Worm (Caenorhabditis elegans): ENCODE measurements around the gene R02E12.4.

R02E12.4 gene

DNA sequence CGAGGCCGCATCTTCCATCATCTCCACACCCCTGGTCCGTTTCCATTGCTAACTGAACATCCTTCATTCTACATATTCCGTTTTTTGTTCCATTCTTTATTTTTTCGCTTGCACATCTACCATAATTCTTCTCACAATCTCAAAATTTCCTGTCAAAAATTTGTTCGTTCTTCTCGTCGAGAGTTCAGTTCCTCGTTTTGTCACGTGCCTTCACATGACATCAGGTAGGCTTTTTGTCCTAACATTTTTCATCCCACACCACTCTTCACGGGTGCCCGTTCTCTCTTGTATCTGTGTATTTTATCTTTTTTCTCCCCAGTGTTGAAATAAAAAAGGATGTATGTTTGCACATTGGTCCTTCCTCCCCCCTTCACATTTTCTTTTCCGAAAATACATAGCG, 14.6 kb upstream of the R02E12.4 start:
- TF ChIP-seq unc-62 (GFP tag; optimal IDR thresholded peaks at IDR 0.05) = no peak

DNA sequence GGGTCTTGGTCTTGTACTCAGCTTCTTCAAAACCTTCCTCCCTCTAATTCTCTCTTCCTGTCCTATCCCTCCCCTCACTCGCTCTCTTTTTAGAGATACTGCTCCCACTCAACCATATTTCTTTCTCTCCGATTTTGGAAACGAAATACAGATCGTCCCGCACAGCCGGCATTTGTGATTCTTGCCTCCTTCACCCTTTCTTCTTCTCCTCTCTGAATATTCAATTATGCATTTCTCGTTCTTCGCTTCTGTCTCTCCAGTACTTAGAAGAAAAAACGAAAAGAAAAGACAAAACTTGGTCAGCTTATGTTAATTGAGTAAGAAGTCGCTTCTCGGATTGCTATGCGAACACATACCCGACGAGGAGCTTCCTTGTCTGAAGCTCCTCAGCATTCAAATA, 14.2 kb upstream of the R02E12.4 start:
- TF ChIP-seq unc-62 (GFP tag; optimal IDR thresholded peaks at IDR 0.05) = no peak

DNA sequence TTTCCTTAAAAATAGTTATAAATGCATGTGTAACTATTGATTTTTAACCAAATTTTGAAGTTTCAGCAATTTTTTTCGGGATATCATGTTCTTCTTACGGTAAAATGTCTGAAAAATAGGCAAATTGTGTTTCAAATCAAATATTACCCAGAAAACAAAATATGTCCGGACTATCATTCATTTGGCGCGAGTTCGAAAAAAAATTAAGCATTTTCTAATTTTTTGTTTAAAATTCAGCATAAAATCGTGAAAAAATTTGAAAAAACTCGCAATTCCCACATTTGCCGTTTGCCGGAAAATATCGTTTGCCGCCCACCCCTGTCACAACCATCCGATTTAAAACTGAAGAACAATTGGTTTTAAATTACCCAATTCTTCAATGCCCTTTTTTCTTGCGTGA, 13.5 kb upstream of the R02E12.4 start:
- no peak for TF ChIP-seq unc-62 (GFP tag; optimal IDR thresholded peaks at IDR 0.05)

DNA sequence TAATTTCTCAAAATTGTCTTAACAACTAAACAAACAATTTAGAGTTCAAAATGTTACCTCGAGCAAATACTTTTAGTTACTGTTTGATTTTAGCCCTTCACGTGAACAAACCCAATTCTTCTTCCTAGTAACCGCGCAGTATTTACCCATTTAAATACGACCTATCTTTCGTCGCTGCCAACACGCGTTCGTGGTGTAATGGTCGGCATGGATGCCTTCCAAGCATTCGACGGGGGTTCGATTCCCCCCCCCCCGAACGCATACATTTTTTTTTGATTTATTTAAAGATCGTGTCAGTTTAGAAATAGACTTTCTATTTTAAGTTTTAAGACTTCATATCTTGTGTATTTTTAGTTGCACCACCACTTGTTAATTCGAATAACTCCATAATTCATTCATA, 10.7 kb upstream of the R02E12.4 start:
- no peak for TF ChIP-seq unc-62 (GFP tag; optimal IDR thresholded peaks at IDR 0.05)

DNA sequence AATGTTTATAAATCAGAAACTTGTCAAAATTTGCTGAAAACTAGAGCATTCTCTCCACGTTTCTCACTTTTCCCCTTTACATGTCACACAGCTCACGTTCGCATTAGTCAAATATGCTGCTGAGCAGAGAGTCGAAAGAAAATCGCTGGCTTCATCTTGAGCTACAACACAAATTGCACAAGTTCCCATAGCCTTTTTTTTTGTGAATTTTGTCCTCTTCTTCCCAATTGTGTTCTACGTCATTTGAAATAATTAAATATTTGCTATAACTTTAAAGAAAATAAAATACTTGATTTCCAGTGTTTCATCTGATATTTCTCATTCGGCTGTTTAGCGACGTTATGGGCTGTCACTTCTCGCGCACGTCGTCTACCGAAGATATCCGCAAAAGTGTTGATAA, 8.1 kb upstream of the R02E12.4 start, which contains the start of gene R02E12.5:
Gene R02E12.5, plus strand, starts transcription at position 301 of the 400 bp plus-strand sequence.
- no peak for TF ChIP-seq unc-62 (GFP tag; optimal IDR thresholded peaks at IDR 0.05)

DNA sequence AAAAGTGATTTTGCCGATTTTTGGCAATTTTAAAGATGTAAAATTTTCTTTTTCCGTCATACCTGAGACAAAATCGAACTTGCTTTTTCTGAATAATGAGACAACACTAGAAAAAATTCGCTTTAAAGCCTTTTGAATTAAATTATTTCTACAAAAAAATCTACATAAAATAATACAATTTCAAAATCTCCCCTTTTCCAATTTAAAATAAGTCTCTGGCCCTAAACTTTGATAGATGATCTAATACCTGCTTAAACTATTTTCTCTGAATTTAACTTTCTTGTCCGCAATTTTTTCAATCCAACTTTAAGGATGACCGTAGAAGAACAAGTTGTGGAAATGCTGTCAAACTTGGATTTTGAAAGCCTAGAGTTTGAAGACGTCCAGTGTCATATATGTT, 1.9 kb upstream of the R02E12.4 start, which contains the start of gene R02E12.12:
Gene R02E12.12, plus strand, starts transcription at position 301 of the 400 bp plus-strand sequence.
- no peak for TF ChIP-seq unc-62 (GFP tag; optimal IDR thresholded peaks at IDR 0.05)

DNA sequence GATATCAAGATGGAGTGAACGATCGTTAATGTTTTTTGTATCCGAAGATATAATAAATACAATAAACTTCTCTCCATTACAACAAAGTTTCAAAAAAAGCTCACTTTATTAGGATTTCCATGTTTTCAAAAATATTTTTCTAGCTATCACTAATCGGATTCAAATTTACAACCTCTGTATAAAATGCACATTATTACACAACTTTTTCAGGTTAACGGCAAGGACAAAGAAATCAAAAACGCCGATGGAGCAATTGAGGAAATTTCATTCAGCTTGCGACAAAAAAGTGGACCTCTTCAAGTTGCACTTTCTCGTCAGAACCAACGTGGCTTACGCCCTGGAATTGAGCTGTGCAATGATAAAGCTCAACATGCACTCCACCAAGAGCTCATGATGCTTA, 1.9 kb downstream of the R02E12.4 start:
- no peak for TF ChIP-seq unc-62 (GFP tag; optimal IDR thresholded peaks at IDR 0.05)

DNA sequence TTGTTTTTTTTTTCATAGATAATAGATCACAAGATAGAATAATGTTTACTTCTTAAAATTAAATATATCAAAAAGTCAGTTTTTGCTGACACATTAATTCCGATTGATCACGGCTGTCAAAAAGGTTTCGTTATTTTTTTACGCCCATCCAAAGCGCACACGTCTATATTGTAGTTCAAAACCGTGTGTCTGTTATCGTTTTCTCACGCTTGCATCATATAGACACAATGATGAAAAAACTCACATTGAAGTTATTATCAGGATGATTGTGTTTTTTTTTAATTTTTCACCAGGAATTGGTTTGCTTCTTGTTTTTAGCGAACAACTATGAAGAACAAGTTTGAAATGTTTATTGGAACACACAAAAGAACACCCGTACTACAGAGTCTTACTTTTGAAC, 2.6 kb downstream of the R02E12.4 start:
- TF ChIP-seq unc-62 (GFP tag; optimal IDR thresholded peaks at IDR 0.05) = no peak

DNA sequence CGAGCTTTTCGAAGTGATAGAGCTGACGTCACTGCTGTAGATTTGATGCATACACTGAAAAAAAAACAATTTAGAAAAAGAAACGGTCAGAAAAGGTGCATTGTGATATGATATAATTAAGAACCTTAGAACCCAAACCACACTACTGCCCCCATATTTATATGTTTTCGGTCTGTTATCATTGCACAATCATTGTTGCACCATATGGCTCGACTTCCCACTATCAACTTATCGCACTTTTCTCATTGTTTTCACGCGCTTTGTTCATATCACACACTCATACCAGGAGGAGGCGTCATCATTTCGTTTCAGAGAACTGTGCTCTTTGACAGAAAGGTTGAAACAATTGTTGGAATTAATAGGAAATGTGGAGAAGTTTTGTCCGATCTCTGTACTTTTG, 3.8 kb downstream of the R02E12.4 start:
- no peak for TF ChIP-seq unc-62 (GFP tag; optimal IDR thresholded peaks at IDR 0.05)

DNA sequence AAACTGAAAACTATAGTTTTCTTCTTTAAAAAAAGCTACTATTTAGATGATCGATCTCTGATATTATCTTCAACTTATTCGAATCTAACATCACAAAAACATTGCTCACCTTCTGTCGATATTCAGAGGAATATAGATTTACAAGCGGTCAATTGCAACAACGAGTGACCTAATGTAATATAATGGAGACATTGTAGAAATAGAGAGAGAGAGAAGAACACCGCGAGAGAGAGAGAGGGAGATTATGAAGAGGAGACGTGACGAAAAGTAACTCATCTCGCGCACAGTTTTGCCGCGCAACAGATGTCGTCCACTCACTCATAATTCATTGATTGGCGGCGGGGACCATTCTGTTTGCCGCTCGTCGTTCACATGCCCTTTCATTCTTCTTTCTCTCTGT, 5.3 kb downstream of the R02E12.4 start:
- no peak for TF ChIP-seq unc-62 (GFP tag; optimal IDR thresholded peaks at IDR 0.05)

DNA sequence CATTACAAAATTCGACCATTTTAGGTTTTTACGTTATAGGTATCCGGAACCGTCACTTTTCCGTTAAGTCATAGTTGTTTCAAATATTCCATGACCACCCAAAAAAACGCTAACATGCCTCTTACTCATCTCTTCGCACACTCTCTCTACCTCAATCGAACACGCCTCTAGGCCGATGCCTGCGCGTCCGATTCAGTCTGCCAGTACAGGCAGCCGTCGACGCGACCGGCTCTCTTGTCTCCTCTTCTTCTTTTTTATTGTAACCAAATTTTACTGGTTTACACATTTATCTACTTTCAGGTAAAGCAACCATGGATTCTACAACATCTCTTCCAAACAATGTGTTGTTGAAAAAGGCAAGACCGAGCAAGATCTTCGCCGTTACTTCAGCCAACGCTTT, 6.8 kb downstream of the R02E12.4 start, which contains the start of gene mop-25.1:
Gene mop-25.1, plus strand, starts transcription at position 301 of the 400 bp plus-strand sequence.
- TF ChIP-seq unc-62 (GFP tag; optimal IDR thresholded peaks at IDR 0.05) = no peak

DNA sequence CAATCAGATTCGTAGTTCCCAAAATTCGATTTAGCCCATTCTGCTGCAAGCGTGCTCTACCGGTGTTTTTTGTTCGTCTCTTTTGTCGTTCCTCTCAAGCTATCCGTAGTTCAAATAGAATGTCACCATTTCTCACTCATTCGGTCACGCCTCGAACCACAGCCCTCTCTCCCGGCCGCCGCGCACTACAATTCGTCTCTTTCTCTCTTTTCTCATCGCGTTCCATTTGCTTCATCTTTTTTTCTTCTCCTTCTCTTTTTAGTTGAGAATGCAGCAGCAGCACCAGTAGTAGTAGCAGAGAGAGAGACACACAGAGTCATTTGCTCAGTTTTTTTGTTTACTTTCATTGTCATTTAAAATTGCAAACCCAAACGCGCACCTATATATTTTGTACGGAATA, 11.0 kb downstream of the R02E12.4 start, which contains the start of gene hrg-1:
Gene hrg-1, minus strand, starts transcription at position 109 of the 400 bp plus-strand sequence.
- no peak for TF ChIP-seq unc-62 (GFP tag; optimal IDR thresholded peaks at IDR 0.05)

DNA sequence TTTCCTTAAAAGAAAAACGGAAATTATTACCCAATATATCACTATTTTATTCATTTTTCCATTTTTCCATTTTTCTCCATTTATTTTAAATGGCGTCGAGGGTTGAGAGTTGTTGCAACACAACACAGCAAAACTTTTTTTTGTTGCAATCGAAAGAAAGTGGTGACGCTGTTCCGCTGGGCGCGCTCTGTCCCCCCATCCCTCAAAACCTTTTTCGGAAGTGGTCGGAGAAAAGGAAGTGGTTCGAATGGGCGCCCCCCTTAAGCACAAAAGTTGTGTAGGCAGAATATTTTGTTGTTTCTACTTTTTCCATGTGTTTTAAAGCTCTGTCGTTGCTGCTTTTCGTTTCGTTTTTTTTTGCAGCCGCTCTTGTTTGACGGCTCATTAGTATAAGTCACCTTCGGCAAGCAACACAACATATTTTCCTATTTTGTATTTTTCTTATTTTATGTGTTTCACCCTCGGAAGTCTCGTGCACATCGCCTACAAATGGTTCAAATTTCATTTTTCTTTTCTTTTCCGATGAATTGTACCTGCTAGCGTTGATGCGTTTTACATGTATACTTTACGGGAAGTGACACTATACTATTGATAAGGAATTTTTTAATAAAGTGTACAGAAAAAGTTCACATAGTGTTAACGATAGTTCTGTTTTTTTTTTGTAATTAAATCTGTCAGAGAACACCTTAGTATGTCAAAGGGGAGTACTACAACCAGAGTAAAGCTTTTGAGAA, 12.6 kb downstream of the R02E12.4 start:
- no peak for TF ChIP-seq unc-62 (GFP tag; optimal IDR thresholded peaks at IDR 0.05)

DNA sequence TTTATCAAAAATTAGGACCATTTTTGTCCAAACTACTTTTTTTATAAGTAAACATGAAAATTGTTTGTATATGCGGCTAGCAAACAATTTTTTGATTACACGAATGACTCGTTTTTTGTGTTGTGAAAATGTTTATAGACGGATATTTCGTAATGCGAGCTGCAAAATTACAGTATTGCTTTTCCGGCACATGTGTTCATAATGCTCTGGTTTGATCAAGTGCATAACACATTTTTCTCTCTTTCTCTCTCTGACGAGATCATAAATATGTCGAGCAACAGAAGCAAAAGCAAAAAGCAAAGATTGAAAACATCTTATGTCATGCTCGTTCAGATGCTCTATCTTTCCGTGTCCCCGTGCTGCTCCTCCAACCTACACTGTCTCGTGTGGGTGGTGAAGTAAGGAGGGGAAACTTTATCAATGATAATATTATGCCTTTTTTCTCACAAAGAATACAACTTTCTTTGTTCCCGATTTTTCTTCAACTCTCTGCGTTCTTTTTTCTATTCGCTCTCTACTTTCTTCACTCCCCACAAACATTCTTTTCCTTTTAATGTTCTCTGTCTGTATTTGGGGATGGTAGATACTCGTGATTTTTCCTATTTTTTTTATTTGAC, 13.6 kb downstream of the R02E12.4 start:
- TF ChIP-seq unc-62 (GFP tag; optimal IDR thresholded peaks at IDR 0.05) = no peak

DNA sequence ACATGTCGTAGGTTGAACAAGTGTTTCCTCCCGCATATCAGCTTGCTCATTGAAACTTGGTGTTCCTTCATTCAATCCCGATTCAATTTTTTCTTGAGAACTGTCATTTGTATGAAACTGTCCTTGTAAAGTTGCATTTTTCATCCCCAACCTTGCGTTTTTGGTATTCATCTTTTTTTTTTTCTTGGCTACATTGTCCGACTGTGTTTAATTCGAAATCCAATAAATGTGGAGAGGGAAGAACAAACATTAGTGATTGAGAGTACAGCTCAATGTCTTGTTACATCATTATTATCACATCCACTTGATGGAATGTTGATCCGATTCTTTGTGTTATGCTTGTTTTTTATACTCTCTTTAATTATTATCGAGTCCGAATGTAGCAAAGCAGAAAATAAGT, 16.9 kb downstream of the R02E12.4 start, which contains the start of gene acr-10:
Gene acr-10, plus strand, starts transcription at position 301 of the 400 bp plus-strand sequence.
- TF ChIP-seq unc-62 (GFP tag; optimal IDR thresholded peaks at IDR 0.05) = no peak

All from whole organism, dauer.